Worm (Caenorhabditis elegans): ENCODE results near the gene tsp-18.

- TF ChIP-seq K12H6.12 (tag; optimal IDR thresholded peaks at IDR 0.05) (no peak), nfya-1 (tag; optimal IDR thresholded peaks at IDR 0.05; ENCODE audit: borderline replicate concordance, insufficient read depth) (no peak), snpc-1.3 (tag; optimal IDR thresholded peaks at IDR 0.05; ENCODE audit: insufficient read depth) (no peak), repo-1 (tag; optimal IDR thresholded peaks at IDR 0.05) (no peak), snpc-4 (GFP tag; optimal IDR thresholded peaks at IDR 0.05) (no peak), snpc-4 (tag; optimal IDR thresholded peaks at IDR 0.05) (no peak), lin-54 (GFP tag; optimal IDR thresholded peaks at IDR 0.05) (no peak), dox-1 (GFP tag; IDR thresholded peaks at IDR 0.05) (no peak), ama-1 (optimal IDR thresholded peaks at IDR 0.05) (no peak), ama-1 (GFP tag; optimal IDR thresholded peaks at IDR 0.05) (no peak), pha-4 (tag; optimal IDR thresholded peaks at IDR 0.05) (no peak), nhr-90 (tag; optimal IDR thresholded peaks at IDR 0.05) (no peak), cebp-2 (GFP tag; IDR thresholded peaks at IDR 0.05) (no peak), unc-130 (GFP tag; optimal IDR thresholded peaks at IDR 0.05) (no peak)
These were observed 2.2 kb upstream of the tsp-18 start for ce11 chrII:5902139-5902538.

All from whole organism, young adult.